Fruit fly (Drosophila melanogaster) whole organism, embryonic: ENCODE measurements around the gene CG9270.

ENCODE experiments used
- ATbp ChIP-seq: fragments of 200-800 bp; sonication (Bioruptor generic); optimal IDR thresholded peaks from 2 replicates; lab custom pipeline; 2017; ENCODE audit warnings: missing biosample characterization, mild to moderate bottlenecking, missing genetic modification characterization, missing genetic modification reagents
- Bgb ChIP-seq: fragments of 200-800 bp; sonication (Bioruptor generic); IDR thresholded peaks from 2 replicates; pipeline ENCODE4 v1.3.6; 2022; ENCODE audit warnings: missing biosample characterization, missing genetic modification characterization; ENCODE audit not compliant: partially characterized antibody
- CG10462 ChIP-seq: fragments of 200-800 bp; sonication (Bioruptor generic); optimal IDR thresholded peaks from 2 replicates; lab custom pipeline; 2016; ENCODE audit warnings: missing biosample characterization, missing genetic modification characterization
- CG11085 ChIP-seq: fragments of 200-800 bp; sonication (Bioruptor generic); IDR thresholded peaks from 2 replicates; pipeline ENCODE4 v1.3.6; 2022; ENCODE audit warnings: missing biosample characterization, missing genetic modification characterization
- CG11695 ChIP-seq: fragments of 200-800 bp; sonication (Bioruptor generic); IDR thresholded peaks from 3 replicates; pipeline ENCODE4 v1.3.6; 2022; ENCODE audit warnings: missing biosample characterization, missing genetic modification characterization
- CG12219 ChIP-seq: fragments of 200-800 bp; sonication (Bioruptor generic); optimal IDR thresholded peaks from 3 replicates; lab custom pipeline; 2018; ENCODE audit warnings: missing biosample characterization, mild to moderate bottlenecking, missing genetic modification characterization
- CG13296 ChIP-seq: fragments of 200-800 bp; sonication (Bioruptor generic); optimal IDR thresholded peaks from 3 replicates; lab custom pipeline; 2018; ENCODE audit warnings: missing biosample characterization, mild to moderate bottlenecking, missing genetic modification characterization
- CG13424 ChIP-seq: fragments of 200-800 bp; sonication (Bioruptor generic); optimal IDR thresholded peaks from 2 replicates; lab custom pipeline; 2019; ENCODE audit warnings: missing biosample characterization, mild to moderate bottlenecking, missing genetic modification characterization, moderate library complexity
- CG15514 ChIP-seq: fragments of 200-800 bp; sonication (Bioruptor generic); optimal IDR thresholded peaks from 3 replicates; lab custom pipeline; 2017; ENCODE audit warnings: missing biosample characterization, missing genetic modification characterization, mild to moderate bottlenecking, moderate library complexity, missing genetic modification reagents
- CG17359 ChIP-seq: fragments of 200-800 bp; sonication (Bioruptor generic); optimal IDR thresholded peaks from 3 replicates; lab custom pipeline; 2018; ENCODE audit warnings: missing biosample characterization, mild to moderate bottlenecking, missing genetic modification characterization, moderate library complexity
- CG18262 ChIP-seq: fragments of 200-800 bp; optimal IDR thresholded peaks from 3 replicates; lab custom pipeline; 2019; ENCODE audit warnings: missing biosample characterization, mild to moderate bottlenecking, missing genetic modification characterization, moderate library complexity
- CG2202 ChIP-seq: fragments of 200-800 bp; sonication (Bioruptor generic); optimal IDR thresholded peaks from 2 replicates; lab custom pipeline; 2018; ENCODE audit warnings: missing biosample characterization, mild to moderate bottlenecking, missing genetic modification characterization
- CG32772 ChIP-seq: fragments of 200-800 bp; sonication (Bioruptor generic); IDR thresholded peaks from 2 replicates; pipeline ENCODE4 v1.3.6; 2022; ENCODE audit warnings: missing biosample characterization, missing genetic modification characterization
- CG3281 ChIP-seq: fragments of 200-800 bp; sonication (Bioruptor generic); optimal IDR thresholded peaks from 3 replicates; lab custom pipeline; 2017; ENCODE audit warnings: missing biosample characterization, mild to moderate bottlenecking, missing genetic modification characterization
- CG3407 ChIP-seq: fragments of 200-800 bp; sonication (Bioruptor generic); optimal IDR thresholded peaks from 2 replicates; lab custom pipeline; 2018; ENCODE audit warnings: missing biosample characterization, mild to moderate bottlenecking, missing genetic modification characterization
- CG4404 ChIP-seq: fragments of 200-800 bp; sonication (Bioruptor generic); IDR thresholded peaks from 2 replicates; pipeline ENCODE4 v1.3.6; 2022; ENCODE audit warnings: missing biosample characterization, missing genetic modification characterization
- CG6689 ChIP-seq: fragments of 200-800 bp; sonication (Bioruptor generic); IDR thresholded peaks from 2 replicates; pipeline ENCODE4 v1.3.6; 2022; ENCODE audit warnings: missing biosample characterization, missing genetic modification characterization
- CG6791 ChIP-seq: fragments of 200-800 bp; sonication (Bioruptor generic); IDR thresholded peaks from 3 replicates; pipeline ENCODE4 v1.3.6; 2022; ENCODE audit warnings: missing biosample characterization, missing genetic modification characterization; ENCODE audit not compliant: partially characterized antibody
- CG7839 ChIP-seq: fragments of 200-800 bp; sonication (Bioruptor generic); optimal IDR thresholded peaks from 3 replicates; lab custom pipeline; 2018; ENCODE audit warnings: missing biosample characterization, mild to moderate bottlenecking, missing genetic modification characterization, moderate library complexity
- CG9437 ChIP-seq: fragments of 200-800 bp; sonication (Bioruptor generic); optimal IDR thresholded peaks from 2 replicates; lab custom pipeline; 2018; ENCODE audit warnings: missing biosample characterization, mild to moderate bottlenecking, missing genetic modification characterization
- Camta ChIP-seq: fragments of 200-800 bp; sonication (Bioruptor generic); optimal IDR thresholded peaks from 2 replicates; lab custom pipeline; 2016; ENCODE audit warnings: missing biosample characterization, missing genetic modification characterization
- Dip3 ChIP-seq: fragments of 200-800 bp; sonication (Bioruptor generic); optimal IDR thresholded peaks from 3 replicates; lab custom pipeline; 2016; ENCODE audit warnings: missing biosample characterization, missing genetic modification characterization
- Dp ChIP-seq: fragments of 200-800 bp; sonication (Bioruptor generic); optimal IDR thresholded peaks from 2 replicates; lab custom pipeline; 2018; ENCODE audit warnings: missing biosample characterization, mild to moderate bottlenecking, missing genetic modification characterization, moderate library complexity
- Fer1 ChIP-seq: fragments of 200-800 bp; sonication (Bioruptor generic); optimal IDR thresholded peaks from 2 replicates; lab custom pipeline; 2017; ENCODE audit warnings: missing biosample characterization, mild to moderate bottlenecking, missing genetic modification characterization
- HmgD ChIP-seq: fragments of 200-800 bp; sonication (Bioruptor generic); optimal IDR thresholded peaks from 3 replicates; lab custom pipeline; 2016; ENCODE audit warnings: missing biosample characterization, missing genetic modification characterization
- Hr39 ChIP-seq: fragments of >200 bp; optimal IDR thresholded peaks from 2 replicates; lab custom pipeline; 2017
- Lim3 ChIP-seq: fragments of 200-800 bp; sonication (Bioruptor generic); IDR thresholded peaks from 2 replicates; pipeline ENCODE4 v1.3.6; 2022; ENCODE audit warnings: missing biosample characterization, missing genetic modification characterization
- MESR4 ChIP-seq: fragments of 200-800 bp; sonication (Bioruptor generic); optimal IDR thresholded peaks from 2 replicates; lab custom pipeline; 2018; ENCODE audit warnings: missing biosample characterization, mild to moderate bottlenecking, missing genetic modification characterization, moderate library complexity
- Med ChIP-seq: fragments of 200-800 bp; sonication (Bioruptor generic); peaks from one replicate; lab custom pipeline; 2016; ENCODE audit warnings: missing biosample characterization, missing genetic modification characterization, mild to moderate bottlenecking, inconsistent platforms, moderate library complexity
- Mrtf ChIP-seq: fragments of 200-800 bp; sonication (Bioruptor generic); IDR thresholded peaks from 3 replicates; pipeline ENCODE4 v1.3.6; 2022; ENCODE audit warnings: missing biosample characterization, missing genetic modification characterization
- Sox102F ChIP-seq: fragments of 200-800 bp; sonication (Bioruptor generic); optimal IDR thresholded peaks from 2 replicates; lab custom pipeline; 2018; ENCODE audit warnings: missing biosample characterization, mild to moderate bottlenecking, missing genetic modification characterization, moderate library complexity
- bab2 ChIP-seq: fragments of 200-800 bp; sonication (Bioruptor generic); optimal IDR thresholded peaks from 2 replicates; lab custom pipeline; 2016; ENCODE audit warnings: missing biosample characterization, missing genetic modification characterization
- bbx ChIP-seq: fragments of 200-800 bp; sonication (Bioruptor generic); IDR thresholded peaks from 2 replicates; pipeline ENCODE4 v1.3.6; 2022; ENCODE audit warnings: missing biosample characterization, missing genetic modification characterization; ENCODE audit not compliant: partially characterized antibody
- bowl ChIP-seq: fragments of 200-800 bp; sonication (Bioruptor generic); IDR thresholded peaks from 2 replicates; pipeline ENCODE4 v1.3.6; 2022; ENCODE audit warnings: missing biosample characterization, missing genetic modification characterization
- crp ChIP-seq, 2 experiments: fragments of 200-800 bp; sonication (Bioruptor generic); optimal IDR thresholded peaks; 2 replicates in 1 of 2; 3 replicates in 1 of 2; lab custom pipeline; 2017; ENCODE audit warnings: missing biosample characterization in 2 of 2, missing genetic modification characterization in 2 of 2, mild to moderate bottlenecking in 1 of 2, moderate library complexity in 1 of 2
- dimm ChIP-seq: fragments of 200-800 bp; sonication (Bioruptor generic); IDR thresholded peaks from 2 replicates; pipeline ENCODE4 v1.3.6; 2022; ENCODE audit warnings: missing biosample characterization, missing genetic modification characterization
- dm ChIP-seq: fragments of 200-800 bp; sonication (Bioruptor generic); optimal IDR thresholded peaks from 3 replicates; lab custom pipeline; 2016; ENCODE audit warnings: missing biosample characterization, missing genetic modification characterization
- esg ChIP-seq: fragments of 200-800 bp; sonication (Bioruptor generic); conservative IDR thresholded peaks from 2 replicates; pipeline ENCODE4 v1.3.6; 2022; ENCODE audit warnings: missing biosample characterization, missing genetic modification characterization
- fd3F ChIP-seq: fragments of 200-800 bp; sonication (Bioruptor generic); optimal IDR thresholded peaks from 2 replicates; lab custom pipeline; 2018; ENCODE audit warnings: missing biosample characterization, mild to moderate bottlenecking, missing genetic modification characterization, moderate library complexity
- grau ChIP-seq: fragments of 200-800 bp; optimal IDR thresholded peaks from 3 replicates; lab custom pipeline; 2019; ENCODE audit warnings: missing biosample characterization, mild to moderate bottlenecking, missing genetic modification characterization, moderate library complexity
- gsb-n ChIP-seq: fragments of 200-800 bp; sonication (Bioruptor generic); optimal IDR thresholded peaks from 3 replicates; lab custom pipeline; 2018; ENCODE audit warnings: missing biosample characterization, mild to moderate bottlenecking, missing genetic modification characterization
- hbn ChIP-seq: fragments of 200-800 bp; sonication (Bioruptor generic); IDR thresholded peaks from 2 replicates; pipeline ENCODE4 v1.3.6; 2022; ENCODE audit warnings: missing biosample characterization, missing genetic modification characterization; ENCODE audit not compliant: partially characterized antibody
- insv ChIP-seq, 2 experiments: fragments of 200-800 bp; sonication (Bioruptor generic); optimal IDR thresholded peaks; 3 replicates each; lab custom pipeline; 2016 to 2018; ENCODE audit warnings: missing biosample characterization in 2 of 2, missing genetic modification characterization in 2 of 2
- lab ChIP-seq: fragments of 200-800 bp; sonication (Bioruptor generic); optimal IDR thresholded peaks from 3 replicates; lab custom pipeline; 2017; ENCODE audit warnings: missing biosample characterization, missing genetic modification characterization, mild to moderate bottlenecking, moderate library complexity, missing genetic modification reagents
- nerfin-2 ChIP-seq: fragments of 200-800 bp; sonication (Bioruptor generic); IDR thresholded peaks from 2 replicates; pipeline ENCODE4 v1.3.6; 2022; ENCODE audit warnings: missing biosample characterization, missing genetic modification characterization; ENCODE audit not compliant: partially characterized antibody
- salm ChIP-seq: fragments of 200-800 bp; sonication (Bioruptor generic); optimal IDR thresholded peaks from 2 replicates; lab custom pipeline; 2018; ENCODE audit warnings: missing biosample characterization, mild to moderate bottlenecking, missing genetic modification characterization
- shn ChIP-seq: fragments of 200-800 bp; sonication (Bioruptor generic); optimal IDR thresholded peaks from 3 replicates; lab custom pipeline; 2016; ENCODE audit warnings: missing biosample characterization, missing genetic modification characterization
- sna ChIP-seq: fragments of 200-800 bp; sonication (Bioruptor generic); IDR thresholded peaks from 2 replicates; pipeline ENCODE4 v1.3.6; 2022; ENCODE audit warnings: missing biosample characterization, missing genetic modification characterization; ENCODE audit not compliant: partially characterized antibody
- ssp ChIP-seq: fragments of 200-800 bp; sonication (Bioruptor generic); IDR thresholded peaks from 2 replicates; pipeline ENCODE4 v1.3.6; 2022; ENCODE audit warnings: missing biosample characterization, missing genetic modification characterization

Gene CG9270

dm6 chr2L:20944886-20945558 lies 11.1 kb upstream of the CG9270 start (continued):
- TF ChIP-seq CG9437 (GFP tag; lab: Kevin White, UChicago) = peak; percentile 32
- TF ChIP-seq bbx (GFP tag; lab: Robert Waterston, UW) = no peak
- peak; percentile 51 for TF ChIP-seq CG13424 (tag; lab: Kevin White, UChicago)
- TF ChIP-seq grau (tag; lab: Kevin White, UChicago) = peak; percentile 55
- no peak for TF ChIP-seq Hr39 (lab: Kevin White, UChicago)
- TF ChIP-seq CG12219 (GFP tag; lab: Kevin White, UChicago) = peak; percentile 42
- peak; percentile 32 for TF ChIP-seq Camta
- no peak for TF ChIP-seq Lim3 (GFP tag; lab: Robert Waterston, UW)
- no peak for TF ChIP-seq insv (GFP tag; optimal IDR thresholded peaks at IDR 0.05; lab: Kevin White, UChicago)
- no peak for TF ChIP-seq shn (GFP tag; lab: Kevin White, UChicago)
- no peak for TF ChIP-seq CG10462 (GFP tag; lab: Kevin White, UChicago)
- peak; percentile 43 for TF ChIP-seq esg (GFP tag; lab: Robert Waterston, UW)
- peak; percentile 58 for TF ChIP-seq CG7839 (tag; lab: Kevin White, UChicago)
- TF ChIP-seq CG6791 (GFP tag; lab: Robert Waterston, UW) = peak; percentile 62; the same call in 1 of the 3 replicates
- TF ChIP-seq crp (GFP tag; optimal IDR thresholded peaks at IDR 0.05; lab: Kevin White, UChicago) = no peak
- peak; percentile 68 for TF ChIP-seq CG18262 (tag; lab: Kevin White, UChicago)
- no peak for TF ChIP-seq CG11085 (GFP tag; lab: Robert Waterston, UW)
- TF ChIP-seq CG2202 (tag; lab: Kevin White, UChicago) = peak; percentile 18
- TF ChIP-seq CG13296 (GFP tag; lab: Kevin White, UChicago) = no peak
- no peak for TF ChIP-seq MESR4
- peak; percentile 31 for TF ChIP-seq Fer1 (GFP tag; lab: Kevin White, UChicago)
- TF ChIP-seq hbn (GFP tag; lab: Robert Waterston, UW) = no peak
- TF ChIP-seq CG15514 (GFP tag; lab: Kevin White, UChicago) = peak; percentile 7
- no peak for TF ChIP-seq dm (GFP tag; lab: Kevin White, UChicago)
- TF ChIP-seq gsb-n (tag; lab: Kevin White, UChicago) = peak; percentile 47
- TF ChIP-seq CG3407 (GFP tag; lab: Kevin White, UChicago) = peak; percentile 31
- TF ChIP-seq dimm (GFP tag; lab: Robert Waterston, UW) = 0 out of 2 replicates have a peak, but pooled peaks have one; percentile 19
- TF ChIP-seq CG4404 (GFP tag; lab: Robert Waterston, UW) = no peak
- peak; percentile 77 for TF ChIP-seq ATbp (GFP tag; lab: Kevin White, UChicago)
- peak; percentile 71 for TF ChIP-seq CG17359
- TF ChIP-seq CG32772 (GFP tag; lab: Robert Waterston, UW) = no peak
- no peak for TF ChIP-seq CG3281 (GFP tag; lab: Kevin White, UChicago)
- TF ChIP-seq lab (GFP tag; lab: Kevin White, UChicago) = peak; percentile 62
- no peak for TF ChIP-seq Dip3 (GFP tag; lab: Kevin White, UChicago)
- TF ChIP-seq fd3F (GFP tag; lab: Kevin White, UChicago) = no peak
- peak; percentile 39; the same call in 1 of the 2 replicates for TF ChIP-seq ssp (GFP tag; lab: Robert Waterston, UW)
- TF ChIP-seq Mrtf (GFP tag; lab: Robert Waterston, UW) = no peak
- peak; percentile 72 for TF ChIP-seq Sox102F (GFP tag; lab: Kevin White, UChicago)
- TF ChIP-seq bab2 = peak; percentile 30
- no peak for TF ChIP-seq bowl (GFP tag; lab: Robert Waterston, UW)
- no peak for TF ChIP-seq HmgD (GFP tag; lab: Kevin White, UChicago)
- no peak for TF ChIP-seq Bgb
- TF ChIP-seq sna = 0 out of 2 replicates have a peak, but pooled peaks have one; percentile 16
- TF ChIP-seq CG11695 (GFP tag; lab: Robert Waterston, UW) = no peak
- TF ChIP-seq Med = peak; percentile 87
- TF ChIP-seq nerfin-2 (GFP tag; lab: Robert Waterston, UW) = no peak
- no peak for TF ChIP-seq salm (tag; lab: Kevin White, UChicago)
- no peak for TF ChIP-seq Dp (GFP tag; lab: Kevin White, UChicago)
- TF ChIP-seq CG6689 (GFP tag; lab: Robert Waterston, UW) = peak; percentile 38; the same call in 1 of the 2 replicates
